Worm (Caenorhabditis elegans) whole organism, L2 larva: ENCODE results near the gene glna-2.

Experiments used
- aly-2 ChIP-seq: fragments of 150-350 bp; optimal IDR thresholded peaks from 2 replicates; lab custom pipeline; 2014; ENCODE audit warnings: missing biosample characterization, missing genetic modification characterization
- nhr-129 ChIP-seq: fragments of 150-350 bp; optimal IDR thresholded peaks from 2 replicates; lab custom pipeline; 2014; ENCODE audit warnings: missing biosample characterization, missing genetic modification characterization

- peak; percentile 85 for TF ChIP-seq nhr-129 (tag; lab: Kevin White, UChicago)
- TF ChIP-seq aly-2 (tag; lab: Kevin White, UChicago) = no peak
Observed at ce11 chrII:8028246-8028694, 19.8 kb downstream of the glna-2 start.
